Fruit fly (Drosophila melanogaster) whole organism, embryonic: ENCODE measurements around the gene CG14300.

Experiments used
- Abd-B ChIP-seq: fragments of 200-800 bp; sonication (Bioruptor generic); optimal IDR thresholded peaks from 2 replicates; lab custom pipeline; 2018; ENCODE audit warnings: missing biosample characterization, mild to moderate bottlenecking, missing genetic modification characterization, moderate library complexity
- CG11093 ChIP-seq: fragments of 200-800 bp; sonication (Bioruptor generic); IDR thresholded peaks from 3 replicates; pipeline ENCODE4 v1.3.6; 2022; ENCODE audit warnings: missing biosample characterization, missing genetic modification characterization
- CG17912 ChIP-seq: fragments of 200-800 bp; sonication (Bioruptor generic); optimal IDR thresholded peaks from 2 replicates; lab custom pipeline; 2018; ENCODE audit warnings: missing biosample characterization, mild to moderate bottlenecking, missing genetic modification characterization
- CG18476 ChIP-seq: fragments of 200-800 bp; sonication (Bioruptor generic); optimal IDR thresholded peaks from 2 replicates; lab custom pipeline; 2016; ENCODE audit warnings: missing biosample characterization, mild to moderate bottlenecking, missing genetic modification characterization
- CG2678 ChIP-seq: fragments of 200-800 bp; sonication (Bioruptor generic); optimal IDR thresholded peaks from 3 replicates; lab custom pipeline; 2019; ENCODE audit warnings: missing biosample characterization, mild to moderate bottlenecking, missing genetic modification characterization, moderate library complexity
- CG2889 ChIP-seq: fragments of 200-800 bp; sonication (Bioruptor generic); IDR thresholded peaks from 3 replicates; pipeline ENCODE4 v1.3.6; 2022; ENCODE audit warnings: missing biosample characterization, missing genetic modification characterization
- CG31388 ChIP-seq: fragments of 200-800 bp; sonication (Bioruptor generic); optimal IDR thresholded peaks from 2 replicates; lab custom pipeline; 2016; ENCODE audit warnings: missing biosample characterization, missing genetic modification characterization
- CG3847 ChIP-seq: fragments of 200-800 bp; sonication (Bioruptor generic); IDR thresholded peaks from 2 replicates; pipeline ENCODE4 v1.3.6; 2022; ENCODE audit warnings: missing biosample characterization, missing genetic modification characterization
- CG4404 ChIP-seq: fragments of 200-800 bp; sonication (Bioruptor generic); IDR thresholded peaks from 2 replicates; pipeline ENCODE4 v1.3.6; 2022; ENCODE audit warnings: missing biosample characterization, missing genetic modification characterization
- CG6254 ChIP-seq: fragments of 200-800 bp; sonication (Bioruptor generic); optimal IDR thresholded peaks from 3 replicates; lab custom pipeline; 2017; ENCODE audit warnings: mild to moderate bottlenecking, missing biosample characterization, missing genetic modification reagents, missing genetic modification characterization
- CG6272 ChIP-seq: fragments of 200-800 bp; sonication (Bioruptor generic); IDR thresholded peaks from 2 replicates; pipeline ENCODE4 v1.3.6; 2022; ENCODE audit warnings: missing biosample characterization, missing genetic modification characterization
- CG8281 ChIP-seq: fragments of 200-800 bp; sonication (Bioruptor generic); optimal IDR thresholded peaks from 2 replicates; lab custom pipeline; 2018; ENCODE audit warnings: missing biosample characterization, mild to moderate bottlenecking, missing genetic modification characterization, moderate library complexity
- CG8388 ChIP-seq: fragments of 200-800 bp; sonication (Bioruptor generic); optimal IDR thresholded peaks from 2 replicates; lab custom pipeline; 2019; ENCODE audit warnings: missing biosample characterization, mild to moderate bottlenecking, missing genetic modification characterization, moderate library complexity
- CG8765 ChIP-seq: fragments of 200-800 bp; sonication (Bioruptor generic); IDR thresholded peaks from 2 replicates; pipeline ENCODE4 v1.3.6; 2022; ENCODE audit warnings: missing biosample characterization, missing genetic modification characterization
- CG9437 ChIP-seq: fragments of 200-800 bp; sonication (Bioruptor generic); optimal IDR thresholded peaks from 2 replicates; lab custom pipeline; 2018; ENCODE audit warnings: missing biosample characterization, mild to moderate bottlenecking, missing genetic modification characterization
- Doc3 ChIP-seq: fragments of 200-800 bp; sonication (Bioruptor generic); IDR thresholded peaks from 3 replicates; pipeline ENCODE4 v1.3.6; 2022; ENCODE audit warnings: missing biosample characterization, missing genetic modification characterization; ENCODE audit not compliant: partially characterized antibody
- E2f2 ChIP-seq: fragments of 200-800 bp; sonication (Bioruptor generic); IDR thresholded peaks from 2 replicates; pipeline ENCODE4 v1.3.6; 2022; ENCODE audit warnings: missing biosample characterization, missing genetic modification characterization
- Ets65A ChIP-seq: fragments of 200-800 bp; sonication (Bioruptor generic); peaks from one replicate; lab custom pipeline; 2016; ENCODE audit warnings: missing biosample characterization, missing genetic modification characterization
- H15 ChIP-seq: fragments of 200-800 bp; sonication (Bioruptor generic); IDR thresholded peaks from 3 replicates; pipeline ENCODE4 v1.3.6; 2022; ENCODE audit warnings: missing biosample characterization, missing genetic modification characterization
- Hey ChIP-seq: fragments of 200-800 bp; sonication (Bioruptor generic); optimal IDR thresholded peaks from 3 replicates; lab custom pipeline; 2018; ENCODE audit warnings: missing biosample characterization, mild to moderate bottlenecking, missing genetic modification characterization
- Lhr ChIP-seq: fragments of 200-800 bp; sonication (Bioruptor generic); optimal IDR thresholded peaks from 3 replicates; lab custom pipeline; 2017; ENCODE audit warnings: mild to moderate bottlenecking, missing biosample characterization, missing genetic modification reagents, missing genetic modification characterization
- Med ChIP-seq: fragments of 200-800 bp; sonication (Bioruptor generic); peaks from one replicate; lab custom pipeline; 2016; ENCODE audit warnings: missing biosample characterization, missing genetic modification characterization, mild to moderate bottlenecking, inconsistent platforms, moderate library complexity
- NFAT ChIP-seq: fragments of 200-800 bp; sonication (Bioruptor generic); IDR thresholded peaks from 2 replicates; pipeline ENCODE4 v1.3.6; 2022; ENCODE audit warnings: missing biosample characterization, missing genetic modification characterization
- Oli ChIP-seq: fragments of 200-800 bp; sonication (Bioruptor generic); optimal IDR thresholded peaks from 2 replicates; lab custom pipeline; 2018; ENCODE audit warnings: missing biosample characterization, mild to moderate bottlenecking, missing genetic modification characterization, moderate library complexity
- Pdp1 ChIP-seq, 2 experiments: fragments of 200-800 bp; sonication (Bioruptor generic); optimal IDR thresholded peaks; 3 replicates each; lab custom pipeline; 2016; ENCODE audit warnings: missing biosample characterization in 2 of 2, missing genetic modification characterization in 2 of 2, mild to moderate bottlenecking in 1 of 2, moderate library complexity in 1 of 2
- Scr ChIP-seq: fragments of 200-800 bp; sonication (Bioruptor generic); IDR thresholded peaks from 2 replicates; pipeline ENCODE4 v1.3.6; 2022; ENCODE audit warnings: missing biosample characterization, missing genetic modification characterization; ENCODE audit not compliant: partially characterized antibody
- Six4 ChIP-seq: fragments of 200-800 bp; sonication (Bioruptor generic); optimal IDR thresholded peaks from 2 replicates; lab custom pipeline; 2016; ENCODE audit warnings: missing biosample characterization, missing genetic modification characterization
- Taf1 ChIP-seq: fragments of 200-800 bp; sonication (Bioruptor generic); IDR thresholded peaks from 2 replicates; pipeline ENCODE4 v1.3.6; 2022; ENCODE audit warnings: missing biosample characterization, missing genetic modification characterization
- Trl ChIP-seq, 3 experiments: fragments of >200 bp in 2 of 3; fragments of 200-800 bp in 1 of 3; sonication (Bioruptor generic) in 1 of 3; optimal IDR thresholded peaks; 2 replicates in 1 of 3; 3 replicates in 2 of 3; lab custom pipeline; 2016 to 2017; ENCODE audit warnings: missing biosample characterization in 1 of 3, missing genetic modification characterization in 1 of 3
- amos ChIP-seq: fragments of 200-800 bp; sonication (Bioruptor generic); IDR thresholded peaks from 2 replicates; pipeline ENCODE4 v1.3.6; 2022; ENCODE audit warnings: missing biosample characterization, missing genetic modification characterization; ENCODE audit not compliant: partially characterized antibody
- cg ChIP-seq: fragments of 200-800 bp; sonication (Bioruptor generic); optimal IDR thresholded peaks from 3 replicates; lab custom pipeline; 2019; ENCODE audit warnings: missing biosample characterization, mild to moderate bottlenecking, missing genetic modification characterization, moderate library complexity
- dpn ChIP-seq, 2 experiments: fragments of 200-800 bp; sonication (Bioruptor generic); optimal IDR thresholded peaks; 3 replicates each; lab custom pipeline; 2016; ENCODE audit warnings: missing biosample characterization in 2 of 2, missing genetic modification characterization in 2 of 2
- gem ChIP-seq: fragments of 200-800 bp; sonication (Bioruptor generic); optimal IDR thresholded peaks from 2 replicates; lab custom pipeline; 2019; ENCODE audit warnings: missing biosample characterization, mild to moderate bottlenecking, missing genetic modification characterization, moderate library complexity
- grn ChIP-seq: fragments of 200-800 bp; sonication (Bioruptor generic); optimal IDR thresholded peaks from 3 replicates; lab custom pipeline; 2017; ENCODE audit warnings: missing biosample characterization, missing genetic modification characterization
- hbn ChIP-seq: fragments of 200-800 bp; sonication (Bioruptor generic); IDR thresholded peaks from 2 replicates; pipeline ENCODE4 v1.3.6; 2022; ENCODE audit warnings: missing biosample characterization, missing genetic modification characterization; ENCODE audit not compliant: partially characterized antibody
- insv ChIP-seq, 2 experiments: fragments of 200-800 bp; sonication (Bioruptor generic); optimal IDR thresholded peaks; 3 replicates each; lab custom pipeline; 2016 to 2018; ENCODE audit warnings: missing biosample characterization in 2 of 2, missing genetic modification characterization in 2 of 2
- kay ChIP-seq: fragments of 200-800 bp; sonication (Bioruptor generic); optimal IDR thresholded peaks from 2 replicates; lab custom pipeline; 2016; ENCODE audit warnings: missing biosample characterization, missing genetic modification characterization
- lilli ChIP-seq: fragments of 200-800 bp; sonication (Bioruptor generic); optimal IDR thresholded peaks from 3 replicates; lab custom pipeline; 2016; ENCODE audit warnings: missing biosample characterization, missing genetic modification characterization
- pho ChIP-seq: fragments of 200-800 bp; sonication (Bioruptor generic); optimal IDR thresholded peaks from 2 replicates; lab custom pipeline; 2016; ENCODE audit warnings: missing biosample characterization, missing genetic modification characterization
- pnt ChIP-seq: fragments of 200-800 bp; sonication (Bioruptor generic); optimal IDR thresholded peaks from 3 replicates; lab custom pipeline; 2016; ENCODE audit warnings: missing biosample characterization, missing genetic modification characterization
- rib ChIP-seq: fragments of 200-800 bp; sonication (Bioruptor generic); IDR thresholded peaks from 2 replicates; pipeline ENCODE4 v1.3.6; 2022; ENCODE audit warnings: missing biosample characterization, missing genetic modification characterization
- sc ChIP-seq, 3 experiments: fragments of >200 bp in 2 of 3; fragments of 200-800 bp in 1 of 3; sonication (Bioruptor generic) in 1 of 3; optimal IDR thresholded peaks; 2 replicates in 2 of 3; 3 replicates in 1 of 3; lab custom pipeline; 2017; ENCODE audit warnings: mild to moderate bottlenecking in 1 of 3, missing biosample characterization in 1 of 3, missing genetic modification characterization in 1 of 3, missing genetic modification reagents in 1 of 3
- sim ChIP-seq: fragments of 200-800 bp; sonication (Bioruptor generic); IDR thresholded peaks from 2 replicates; pipeline ENCODE4 v1.3.6; 2022; ENCODE audit warnings: missing biosample characterization, missing genetic modification characterization
- sima ChIP-seq: fragments of 200-800 bp; sonication (Bioruptor generic); optimal IDR thresholded peaks from 2 replicates; lab custom pipeline; 2016; ENCODE audit warnings: missing biosample characterization, missing genetic modification characterization
- sr ChIP-seq: fragments of 200-800 bp; sonication (Bioruptor generic); IDR thresholded peaks from 3 replicates; pipeline ENCODE4 v1.3.6; 2022; ENCODE audit warnings: missing biosample characterization, missing genetic modification characterization
- tin ChIP-seq: fragments of 200-800 bp; sonication (Bioruptor generic); optimal IDR thresholded peaks from 3 replicates; lab custom pipeline; 2016; ENCODE audit warnings: missing biosample characterization, missing genetic modification characterization
- tio ChIP-seq: fragments of 200-800 bp; sonication (Bioruptor generic); optimal IDR thresholded peaks from 2 replicates; lab custom pipeline; 2017; ENCODE audit warnings: missing biosample characterization, missing genetic modification characterization, inconsistent platforms
- tup ChIP-seq: fragments of 200-800 bp; sonication (Bioruptor generic); optimal IDR thresholded peaks from 2 replicates; lab custom pipeline; 2016; ENCODE audit warnings: missing biosample characterization, mild to moderate bottlenecking, missing genetic modification characterization, moderate library complexity
- zen ChIP-seq: fragments of 200-800 bp; sonication (Bioruptor generic); optimal IDR thresholded peaks from 3 replicates; lab custom pipeline; 2018; ENCODE audit warnings: missing biosample characterization, mild to moderate bottlenecking, missing genetic modification characterization, moderate library complexity
- zfh1 ChIP-seq: fragments of 200-800 bp; sonication (Bioruptor generic); IDR thresholded peaks from 3 replicates; pipeline ENCODE4 v1.3.6; 2022; ENCODE audit warnings: missing biosample characterization, missing genetic modification characterization

The CG14300 gene

dm6 chr3R:18738086-18738485, 44.6 kb upstream of the CG14300 start (continued):
- TF ChIP-seq Six4 (GFP tag; lab: Kevin White, UChicago) (no peak), Pdp1 (GFP tag; optimal IDR thresholded peaks at IDR 0.05; lab: Kevin White, UChicago) (peak in 1 of 2 experiments; percentile 40), insv (GFP tag; optimal IDR thresholded peaks at IDR 0.05; lab: Kevin White, UChicago) (no peak), E2f2 (GFP tag; lab: Robert Waterston, UW) (no peak), sr (no peak), NFAT (no peak), gem (tag; lab: Kevin White, UChicago) (no peak), CG9437 (GFP tag; lab: Kevin White, UChicago) (no peak), amos (peak; percentile 46), sim (GFP tag; lab: Robert Waterston, UW) (no peak), CG2889 (GFP tag; lab: Robert Waterston, UW) (no peak), sima (no peak), Med (peak; percentile 58), CG4404 (GFP tag; lab: Robert Waterston, UW) (peak; percentile 28; the same call in 1 of the 2 replicates), H15 (GFP tag; lab: Robert Waterston, UW) (peak; percentile 34; the same call in 1 of the 3 replicates), zen (tag; lab: Kevin White, UChicago) (peak; percentile 45), tup (GFP tag; lab: Kevin White, UChicago) (no peak), tio (GFP tag; lab: Kevin White, UChicago) (no peak), Taf1 (GFP tag; lab: Robert Waterston, UW) (no peak), rib (GFP tag; lab: Robert Waterston, UW) (no peak), CG11093 (no peak), CG8281 (no peak), Scr (GFP tag; lab: Robert Waterston, UW) (peak; percentile 52), grn (peak; percentile 32), Hey (tag; lab: Kevin White, UChicago) (no peak), Lhr (GFP tag; lab: Kevin White, UChicago) (no peak), Abd-B (GFP tag; lab: Kevin White, UChicago) (peak; percentile 1), sc (optimal IDR thresholded peaks at IDR 0.05; lab: Kevin White, UChicago) (no peak), sc (GFP tag; optimal IDR thresholded peaks at IDR 0.05; lab: Kevin White, UChicago) (no peak), Doc3 (GFP tag; lab: Robert Waterston, UW) (no peak), CG6272 (no peak), lilli (GFP tag; lab: Kevin White, UChicago) (no peak), hbn (GFP tag; lab: Robert Waterston, UW) (no peak), Trl (optimal IDR thresholded peaks at IDR 0.05; lab: Kevin White, UChicago) (no peak), Trl (GFP tag; optimal IDR thresholded peaks at IDR 0.05; lab: Kevin White, UChicago) (no peak), pho (GFP tag; lab: Kevin White, UChicago) (no peak), dpn (GFP tag; optimal IDR thresholded peaks at IDR 0.05; lab: Kevin White, UChicago) (no peak), cg (GFP tag; lab: Kevin White, UChicago) (no peak), kay (GFP tag; lab: Kevin White, UChicago) (no peak), CG3847 (GFP tag; lab: Robert Waterston, UW) (no peak), CG17912 (GFP tag; lab: Kevin White, UChicago) (no peak), Ets65A (GFP tag; lab: Kevin White, UChicago) (peak; percentile 88), pnt (no peak), CG8388 (no peak), CG2678 (no peak), CG31388 (no peak), tin (no peak), CG8765 (GFP tag; lab: Robert Waterston, UW) (peak; percentile 10; the same call in 1 of the 2 replicates), Oli (tag; lab: Kevin White, UChicago) (no peak), zfh1 (0 out of 3 replicates have a peak, but pooled peaks have one; percentile 25), CG6254 (GFP tag; lab: Kevin White, UChicago) (no peak), CG18476 (GFP tag; lab: Kevin White, UChicago) (no peak)
